Fruit fly (Drosophila melanogaster): ENCODE results near the gene CG7458.

dm6 chr3L:21908860-21909259 lies 46.0 kb upstream of the CG7458 start:
- TF ChIP-seq CG33017 (tag; optimal IDR thresholded peaks at IDR 0.05) (no peak), CG14711 (tag; optimal IDR thresholded peaks at IDR 0.05) (no peak), CG7101 (tag; optimal IDR thresholded peaks at IDR 0.05) (no peak), Hr96 (GFP tag; optimal IDR thresholded peaks at IDR 0.05) (no peak)
